Worm (Caenorhabditis elegans) whole organism, young adult: ENCODE results near the gene drap-1.

ENCODE experiments used
- C06A6.2 ChIP-seq: fragments of 200-800 bp; sonication (Bioruptor generic); conservative IDR thresholded peaks from 2 replicates; pipeline ENCODE4 v1.3.6; 2022; ENCODE audit warnings: missing genetic modification characterization, missing compliant biosample characterization
- C17E4.6 ChIP-seq: fragments of 200-800 bp; sonication (Bioruptor generic); IDR thresholded peaks from 2 replicates; pipeline ENCODE4 v1.3.6; 2022; ENCODE audit warnings: missing genetic modification reagents, missing genetic modification characterization, missing compliant biosample characterization
- F22D6.2 ChIP-seq: sonication (generic microtip); optimal IDR thresholded peaks from 2 replicates; lab custom pipeline; 2016; ENCODE audit warnings: mild to moderate bottlenecking, missing genetic modification characterization, missing compliant biosample characterization
- F52B5.7 ChIP-seq: sonication (generic microtip); optimal IDR thresholded peaks from 2 replicates; lab custom pipeline; 2016; ENCODE audit warnings: mild to moderate bottlenecking, missing genetic modification characterization, missing compliant biosample characterization
- F55B11.4 ChIP-seq: sonication (generic microtip); optimal IDR thresholded peaks from 2 replicates; lab custom pipeline; 2016; ENCODE audit warnings: missing compliant biosample characterization, missing genetic modification characterization, borderline replicate concordance; ENCODE audit not compliant: insufficient read depth
- K12H6.12 ChIP-seq: fragments of 200-800 bp; sonication (Bioruptor generic); optimal IDR thresholded peaks from 2 replicates; lab custom pipeline; 2018; ENCODE audit warnings: mild to moderate bottlenecking, missing genetic modification characterization, missing compliant biosample characterization
- T26A5.8 ChIP-seq: sonication (generic microtip); optimal IDR thresholded peaks from 2 replicates; lab custom pipeline; 2016; ENCODE audit warnings: missing genetic modification characterization, missing compliant biosample characterization
- Y53F4B.3 ChIP-seq: fragments of 200-800 bp; sonication (Bioruptor generic); IDR thresholded peaks from 2 replicates; pipeline ENCODE4 v1.3.6; 2022; ENCODE audit warnings: missing genetic modification reagents, missing genetic modification characterization, missing compliant biosample characterization
- Y53G8AR.9 ChIP-seq: fragments of 200-800 bp; sonication (Bioruptor generic); conservative IDR thresholded peaks from 2 replicates; pipeline ENCODE4 v1.3.6; 2022; ENCODE audit warnings: missing genetic modification reagents, missing genetic modification characterization, missing compliant biosample characterization
- Y79H2A.3 ChIP-seq: fragments of 200-800 bp; sonication (Bioruptor generic); conservative IDR thresholded peaks from 2 replicates; pipeline ENCODE4 v1.3.6; 2022; ENCODE audit warnings: missing genetic modification reagents, missing genetic modification characterization, missing compliant biosample characterization
- Y95B8A.8 ChIP-seq: fragments of 200-800 bp; sonication (Bioruptor generic); IDR thresholded peaks from 2 replicates; pipeline ENCODE4 v1.3.6; 2022; ENCODE audit warnings: missing genetic modification reagents, missing genetic modification characterization, missing compliant biosample characterization
- aptf-3 ChIP-seq: fragments of 200-800 bp; sonication (Bioruptor generic); IDR thresholded peaks from 2 replicates; pipeline ENCODE4 v1.3.6; 2022; ENCODE audit warnings: missing genetic modification characterization, missing compliant biosample characterization
- ccch-3 ChIP-seq: fragments of 200-800 bp; sonication (Bioruptor generic); optimal IDR thresholded peaks from 2 replicates; lab custom pipeline; 2018; ENCODE audit warnings: mild to moderate bottlenecking, missing genetic modification characterization, missing compliant biosample characterization
- cebp-2 ChIP-seq: fragments of 200-800 bp; sonication (Bioruptor generic); IDR thresholded peaks from 2 replicates; pipeline ENCODE4 v1.3.6; 2022; ENCODE audit warnings: missing genetic modification characterization, missing compliant biosample characterization
- ceh-100 ChIP-seq: fragments of 200-800 bp; sonication (Bioruptor generic); IDR thresholded peaks from 2 replicates; pipeline ENCODE4 v1.3.6; 2022; ENCODE audit warnings: missing genetic modification reagents, missing genetic modification characterization, missing compliant biosample characterization
- ceh-40 ChIP-seq: fragments of 200-800 bp; sonication (Bioruptor generic); IDR thresholded peaks from 2 replicates; pipeline ENCODE4 v1.3.6; 2022; ENCODE audit warnings: missing genetic modification characterization, missing compliant biosample characterization
- ceh-79 ChIP-seq: sonication (generic microtip); optimal IDR thresholded peaks from 2 replicates; lab custom pipeline; 2017; ENCODE audit warnings: mild to moderate bottlenecking, missing genetic modification characterization, missing compliant biosample characterization
- dpl-1 ChIP-seq: fragments of 150-350 bp; optimal IDR thresholded peaks from 2 replicates; lab custom pipeline; 2014; ENCODE audit warnings: missing biosample characterization, missing genetic modification reagents, missing genetic modification characterization
- ekl-4 ChIP-seq: fragments of 200-800 bp; sonication (Bioruptor generic); IDR thresholded peaks from 2 replicates; pipeline ENCODE4 v1.3.6; 2022; ENCODE audit warnings: missing genetic modification reagents, missing genetic modification characterization, missing compliant biosample characterization
- hlh-12 ChIP-seq: sonication (generic microtip); optimal IDR thresholded peaks from 2 replicates; lab custom pipeline; 2016; ENCODE audit warnings: missing genetic modification characterization, missing compliant biosample characterization
- hmg-1.2 ChIP-seq: fragments of 200-800 bp; sonication (Bioruptor generic); IDR thresholded peaks from 2 replicates; pipeline ENCODE4 v1.3.6; 2022; ENCODE audit warnings: missing genetic modification reagents, missing genetic modification characterization, missing compliant biosample characterization
- hrde-1 ChIP-seq: sonication (generic microtip); optimal IDR thresholded peaks from 2 replicates; lab custom pipeline; 2016; ENCODE audit warnings: missing genetic modification characterization, mild to moderate bottlenecking, missing compliant biosample characterization, moderate library complexity, missing genotype, missing genetic modification reagents, borderline replicate concordance
- lin-26 ChIP-seq: fragments of 200-800 bp; sonication (Bioruptor generic); IDR thresholded peaks from 2 replicates; pipeline ENCODE4 v1.3.6; 2022; ENCODE audit warnings: missing genetic modification reagents, missing genetic modification characterization, missing compliant biosample characterization
- madf-10 ChIP-seq: sonication (generic microtip); optimal IDR thresholded peaks from 2 replicates; lab custom pipeline; 2016; ENCODE audit warnings: mild to moderate bottlenecking, missing genetic modification characterization, missing compliant biosample characterization
- madf-3 ChIP-seq: fragments of 200-800 bp; sonication (Bioruptor generic); IDR thresholded peaks from 2 replicates; pipeline ENCODE4 v1.3.6; 2022; ENCODE audit warnings: missing genetic modification reagents, missing genetic modification characterization, missing compliant biosample characterization
- madf-8 ChIP-seq: fragments of 200-800 bp; sonication (Bioruptor generic); conservative IDR thresholded peaks from 2 replicates; pipeline ENCODE4 v1.3.6; 2022; ENCODE audit warnings: missing genetic modification reagents, missing genetic modification characterization, missing compliant biosample characterization
- mcd-1 ChIP-seq: fragments of 200-800 bp; sonication (Bioruptor generic); IDR thresholded peaks from 2 replicates; pipeline ENCODE4 v1.3.6; 2022; ENCODE audit warnings: missing genetic modification reagents, missing genetic modification characterization, missing compliant biosample characterization
- mel-28 ChIP-seq: sonication (generic microtip); optimal IDR thresholded peaks from 2 replicates; lab custom pipeline; 2016; ENCODE audit warnings: borderline replicate concordance, mild to moderate bottlenecking, missing genetic modification characterization, missing compliant biosample characterization
- nfya-1 ChIP-seq: sonication (generic microtip); optimal IDR thresholded peaks from 2 replicates; lab custom pipeline; 2017; ENCODE audit warnings: antibody characterized with exemption, missing compliant biosample characterization, missing genetic modification characterization, borderline replicate concordance; ENCODE audit not compliant: insufficient read depth
- nfyb-1 ChIP-seq: fragments of 200-800 bp; sonication (Bioruptor generic); IDR thresholded peaks from 2 replicates; pipeline ENCODE4 v1.3.6; 2022; ENCODE audit warnings: missing genetic modification reagents, missing genetic modification characterization, missing compliant biosample characterization
- nhr-80 ChIP-seq: sonication (generic microtip); optimal IDR thresholded peaks from 2 replicates; lab custom pipeline; 2016; ENCODE audit warnings: missing genetic modification characterization, missing compliant biosample characterization
- nhr-90 ChIP-seq: sonication (generic microtip); optimal IDR thresholded peaks from 2 replicates; lab custom pipeline; 2016; ENCODE audit warnings: missing genotype, mild to moderate bottlenecking, missing genetic modification characterization, missing compliant biosample characterization
- repo-1 ChIP-seq: sonication (generic microtip); optimal IDR thresholded peaks from 2 replicates; lab custom pipeline; 2017; ENCODE audit warnings: mild to moderate bottlenecking, missing genetic modification characterization, missing compliant biosample characterization
- rpc-1 ChIP-seq, 2 experiments: fragments of 150-350 bp in 1 of 2; sonication (generic microtip) in 1 of 2; optimal IDR thresholded peaks; 2 replicates each; lab custom pipeline; 2014 to 2018; ENCODE audit warnings: missing biosample characterization in 1 of 2, missing genetic modification characterization in 1 of 2, missing genetic modification reagents in 1 of 2, missing genotype in 1 of 2
- sdz-38 ChIP-seq: sonication (generic microtip); optimal IDR thresholded peaks from 2 replicates; lab custom pipeline; 2016; ENCODE audit warnings: missing genotype, missing genetic modification characterization, missing compliant biosample characterization
- snpc-3.4 ChIP-seq: sonication (generic microtip); optimal IDR thresholded peaks from 2 replicates; lab custom pipeline; 2017; ENCODE audit warnings: missing genetic modification characterization, mild to moderate bottlenecking, missing compliant biosample characterization, antibody characterized with exemption, moderate library complexity, missing genotype, missing genetic modification reagents
- sptf-2 ChIP-seq: fragments of 200-800 bp; sonication (Bioruptor generic); optimal IDR thresholded peaks from 2 replicates; lab custom pipeline; 2018; ENCODE audit warnings: mild to moderate bottlenecking, missing genetic modification characterization, missing compliant biosample characterization
- tbp1 ChIP-seq: fragments of 200-800 bp; sonication (Bioruptor generic); optimal IDR thresholded peaks from 2 replicates; lab custom pipeline; 2018; ENCODE audit warnings: mild to moderate bottlenecking, missing genetic modification characterization, missing compliant biosample characterization
- xnd-1 ChIP-seq: sonication (generic microtip); optimal IDR thresholded peaks from 2 replicates; lab custom pipeline; 2016; ENCODE audit warnings: missing genotype, missing genetic modification reagents, missing genetic modification characterization, missing compliant biosample characterization
- ztf-25 ChIP-seq: fragments of 200-800 bp; sonication (Bioruptor generic); IDR thresholded peaks from 2 replicates; pipeline ENCODE4 v1.3.6; 2022; ENCODE audit warnings: missing genetic modification reagents, missing genetic modification characterization, missing compliant biosample characterization
- ztf-6 ChIP-seq: fragments of 200-800 bp; sonication (Bioruptor generic); IDR thresholded peaks from 2 replicates; pipeline ENCODE4 v1.3.6; 2022; ENCODE audit warnings: missing genetic modification reagents, missing genetic modification characterization, missing compliant biosample characterization

Gene drap-1

DNA sequence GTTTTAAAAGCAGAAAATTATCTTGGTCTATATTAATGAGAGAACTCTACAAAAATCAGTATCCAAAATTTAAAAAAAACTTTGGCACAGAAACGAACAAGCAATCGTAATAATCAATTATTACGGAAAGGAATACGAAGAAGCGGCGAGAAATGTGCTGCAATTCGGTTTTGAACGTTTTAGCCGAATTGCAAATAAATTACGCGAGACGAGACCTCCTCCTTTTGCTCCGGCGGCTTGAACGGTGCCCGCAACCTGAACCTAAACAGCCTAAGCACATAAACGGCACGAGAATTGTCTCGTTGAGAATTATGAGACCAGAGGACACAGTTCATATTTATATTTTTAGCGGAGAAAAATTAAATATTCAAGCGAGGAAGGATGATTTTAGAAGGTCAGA is 40.5 kb upstream of the drap-1 start (continued):
- TF ChIP-seq ztf-6 (GFP tag; lab: Robert Waterston, UW) (no peak), lin-26 (0 out of 2 replicates have a peak, but pooled peaks have one; percentile 28), Y53G8AR.9 (GFP tag; lab: Robert Waterston, UW) (no peak), mel-28 (tag; lab: Kevin White, UChicago) (no peak), C06A6.2 (GFP tag; lab: Robert Waterston, UW) (no peak), sdz-38 (tag; lab: Kevin White, UChicago) (no peak), C17E4.6 (GFP tag; lab: Robert Waterston, UW) (peak; percentile 28; the same call in 1 of the 2 replicates), ceh-79 (tag; lab: Kevin White, UChicago) (peak; percentile 71), tbp1 (GFP tag; lab: Kevin White, UChicago) (no peak), cebp-2 (no peak), nfya-1 (tag; lab: Kevin White, UChicago) (no peak), ceh-100 (GFP tag; lab: Robert Waterston, UW) (no peak), repo-1 (no peak), ccch-3 (GFP tag; lab: Kevin White, UChicago) (no peak), hlh-12 (tag; lab: Kevin White, UChicago) (no peak), Y53F4B.3 (no peak), madf-3 (no peak), xnd-1 (tag; lab: Kevin White, UChicago) (no peak), ekl-4 (GFP tag; lab: Robert Waterston, UW) (peak; percentile 64; the same call in 1 of the 2 replicates), sptf-2 (no peak), Y79H2A.3 (peak; percentile 83; the same call in 1 of the 2 replicates), nfyb-1 (GFP tag; lab: Robert Waterston, UW) (no peak), ztf-25 (GFP tag; lab: Robert Waterston, UW) (0 out of 2 replicates have a peak, but pooled peaks have one; percentile 37), K12H6.12 (no peak), mcd-1 (no peak), aptf-3 (no peak), madf-10 (tag; lab: Kevin White, UChicago) (no peak), nhr-90 (tag; lab: Kevin White, UChicago) (no peak), nhr-80 (tag; lab: Kevin White, UChicago) (no peak), madf-8 (GFP tag; lab: Robert Waterston, UW) (no peak), F52B5.7 (tag; lab: Kevin White, UChicago) (peak; percentile 57), hmg-1.2 (GFP tag; lab: Robert Waterston, UW) (peak; percentile 24; the same call in 1 of the 2 replicates), F22D6.2 (tag; lab: Kevin White, UChicago) (no peak), hrde-1 (tag; lab: Kevin White, UChicago) (no peak), snpc-3.4 (tag; lab: Kevin White, UChicago) (no peak), dpl-1 (GFP tag; lab: Kevin White, UChicago) (no peak)

DNA sequence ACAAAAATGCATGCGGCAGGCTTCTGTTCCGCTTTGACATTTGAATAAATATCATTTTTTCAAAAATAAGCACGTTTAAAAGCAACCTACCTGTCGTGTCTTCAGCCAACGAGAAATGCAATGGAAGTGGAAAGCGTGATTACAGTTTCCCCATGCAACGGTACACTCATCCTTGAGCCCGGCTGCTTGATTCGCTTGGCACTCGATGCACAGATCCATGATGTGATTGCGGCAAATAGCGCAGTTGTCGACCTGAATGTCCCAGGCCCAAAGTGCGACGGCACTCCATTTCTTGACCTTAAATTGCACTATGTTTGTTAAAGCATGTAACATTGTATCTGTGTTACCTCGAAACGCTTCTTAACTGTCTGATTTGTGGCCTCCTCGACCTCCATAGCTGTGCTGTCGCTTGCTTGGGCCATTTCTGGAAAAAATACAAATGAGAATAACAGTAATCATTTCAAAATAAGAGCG is 39.8 kb upstream of the drap-1 start, which contains the start of gene rbx-1:
Gene rbx-1, minus strand, starts transcription at position 424 of the 474 bp plus-strand sequence.
- TF ChIP-seq Y95B8A.8 (GFP tag; lab: Robert Waterston, UW) = no peak
- no peak for TF ChIP-seq rpc-1 (optimal IDR thresholded peaks at IDR 0.05; lab: Kevin White, UChicago)
- TF ChIP-seq rpc-1 (tag; optimal IDR thresholded peaks at IDR 0.05; lab: Kevin White, UChicago) = no peak
- no peak for TF ChIP-seq hlh-12 (tag; lab: Kevin White, UChicago)
- TF ChIP-seq ceh-40 (GFP tag; lab: Robert Waterston, UW) = no peak
- TF ChIP-seq F55B11.4 (tag; lab: Kevin White, UChicago) = no peak
- no peak for TF ChIP-seq T26A5.8 (tag; lab: Kevin White, UChicago)
